Worm (Caenorhabditis elegans) whole organism, L1 larva: ENCODE data around the gene fbxb-105.

Source experiments
- C34B4.2 ChIP-seq: sonication (generic microtip); optimal IDR thresholded peaks from 2 replicates; lab custom pipeline; 2017; ENCODE audit warnings: mild to moderate bottlenecking, missing genetic modification characterization, missing compliant biosample characterization
- F16B12.6 ChIP-seq: fragments of 150-350 bp; optimal IDR thresholded peaks from 2 replicates; lab custom pipeline; 2014; ENCODE audit warnings: missing biosample characterization, missing genetic modification characterization
- Y116A8C.19 ChIP-seq: sonication (generic microtip); optimal IDR thresholded peaks from 2 replicates; lab custom pipeline; 2016; ENCODE audit warnings: missing compliant biosample characterization, missing genetic modification characterization, borderline replicate concordance
- blmp-1 ChIP-seq: fragments of 150-350 bp; optimal IDR thresholded peaks from 2 replicates; lab custom pipeline; 2014; ENCODE audit warnings: missing biosample characterization, missing genetic modification characterization
- ceh-82 ChIP-seq, 3 experiments: fragments of 150-350 bp in 1 of 3; sonication (generic microtip) in 2 of 3; optimal IDR thresholded peaks; 2 replicates each; lab custom pipeline; 2014 to 2017; ENCODE audit warnings: missing biosample characterization in 3 of 3, missing genetic modification characterization in 3 of 3
- ceh-88 ChIP-seq: fragments of 200-800 bp; sonication (Bioruptor generic); IDR thresholded peaks from 2 replicates; pipeline ENCODE4 v1.3.6; 2022; ENCODE audit warnings: missing genetic modification characterization, missing compliant biosample characterization
- dpl-1 ChIP-seq, 3 experiments: fragments of 150-350 bp in 2 of 3; sonication (generic microtip) in 1 of 3; optimal IDR thresholded peaks; 2 replicates each; lab custom pipeline; 2014 to 2017; ENCODE audit warnings: missing biosample characterization in 3 of 3, missing genetic modification characterization in 3 of 3, missing genetic modification reagents in 3 of 3
- dsc-1 ChIP-seq: sonication (generic microtip); optimal IDR thresholded peaks from 2 replicates; lab custom pipeline; 2016; ENCODE audit warnings: mild to moderate bottlenecking, missing genetic modification characterization, missing compliant biosample characterization
- elt-2 ChIP-seq: sonication (generic microtip); optimal IDR thresholded peaks from 2 replicates; lab custom pipeline; 2016; ENCODE audit warnings: missing genetic modification characterization, mild to moderate bottlenecking, inconsistent platforms, missing compliant biosample characterization, missing genetic modification reagents
- elt-3 ChIP-seq, 6 experiments: fragments of 150-350 bp in 1 of 6; sonication (generic microtip); optimal IDR thresholded peaks; 2 replicates each; lab custom pipeline; 2017 to 2018; ENCODE audit warnings: missing biosample characterization in 6 of 6, missing genetic modification characterization in 6 of 6, inconsistent platforms in 1 of 6
- fkh-10 ChIP-seq: sonication (generic microtip); optimal IDR thresholded peaks from 2 replicates; lab custom pipeline; 2017; ENCODE audit warnings: missing biosample characterization, missing genetic modification reagents, missing genetic modification characterization
- hlh-4 ChIP-seq: sonication (generic microtip); optimal IDR thresholded peaks from 2 replicates; lab custom pipeline; 2016; ENCODE audit warnings: mild to moderate bottlenecking, missing genetic modification characterization, missing compliant biosample characterization
- irx-1 ChIP-seq: sonication (generic microtip); optimal IDR thresholded peaks from 2 replicates; lab custom pipeline; 2016; ENCODE audit warnings: missing genetic modification characterization, missing compliant biosample characterization
- isw-1 ChIP-seq: fragments of 200-800 bp; sonication (Bioruptor generic); IDR thresholded peaks from 2 replicates; pipeline ENCODE4 v1.3.6; 2022; ENCODE audit warnings: missing genetic modification characterization, missing compliant biosample characterization
- lin-13 ChIP-seq: fragments of 150-350 bp; optimal IDR thresholded peaks from 2 replicates; lab custom pipeline; 2014; ENCODE audit warnings: missing biosample characterization, missing genetic modification reagents, missing genetic modification characterization
- lin-14 ChIP-seq: fragments of 200-800 bp; sonication (Bioruptor generic); optimal IDR thresholded peaks from 2 replicates; lab custom pipeline; 2018; ENCODE audit warnings: mild to moderate bottlenecking, missing genetic modification characterization, moderate library complexity, missing compliant biosample characterization
- mab-9 ChIP-seq: fragments of 200-800 bp; sonication (Bioruptor generic); IDR thresholded peaks from 2 replicates; pipeline ENCODE4 v1.3.6; 2022; ENCODE audit warnings: missing genetic modification reagents, missing genetic modification characterization, missing compliant biosample characterization
- mdl-1 ChIP-seq, 2 experiments: fragments of 150-350 bp; optimal IDR thresholded peaks; 2 replicates each; lab custom pipeline; 2014 to 2017; ENCODE audit warnings: missing biosample characterization in 2 of 2, missing genetic modification characterization in 2 of 2, inconsistent platforms in 1 of 2
- mep-1 ChIP-seq: fragments of 150-350 bp; optimal IDR thresholded peaks from 2 replicates; lab custom pipeline; 2014; ENCODE audit warnings: missing biosample characterization, missing genetic modification characterization
- nhr-11 ChIP-seq: fragments of 150-350 bp; optimal IDR thresholded peaks from 2 replicates; lab custom pipeline; 2014; ENCODE audit warnings: missing biosample characterization, missing genetic modification characterization
- nhr-12 ChIP-seq: sonication (generic microtip); optimal IDR thresholded peaks from 2 replicates; lab custom pipeline; 2017; ENCODE audit warnings: missing biosample characterization, missing genetic modification characterization
- nhr-19 ChIP-seq: fragments of 200-800 bp; sonication (Bioruptor generic); conservative IDR thresholded peaks from 2 replicates; pipeline ENCODE4 v1.3.6; 2022; ENCODE audit warnings: missing genetic modification characterization, missing compliant biosample characterization
- nhr-28 ChIP-seq: fragments of 150-350 bp; optimal IDR thresholded peaks from 2 replicates; lab custom pipeline; 2014; ENCODE audit warnings: missing biosample characterization, missing genetic modification characterization
- nhr-47 ChIP-seq: sonication (generic microtip); optimal IDR thresholded peaks from 2 replicates; lab custom pipeline; 2016; ENCODE audit warnings: mild to moderate bottlenecking, missing genetic modification characterization, moderate library complexity, missing compliant biosample characterization
- nhr-71 ChIP-seq: sonication (generic microtip); optimal IDR thresholded peaks from 2 replicates; lab custom pipeline; 2016; ENCODE audit warnings: mild to moderate bottlenecking, missing genetic modification characterization, moderate library complexity, missing compliant biosample characterization
- nhr-84 ChIP-seq: sonication (generic microtip); optimal IDR thresholded peaks from 2 replicates; lab custom pipeline; 2017; ENCODE audit warnings: missing biosample characterization, missing genetic modification characterization
- pqm-1 ChIP-seq: sonication (generic microtip); optimal IDR thresholded peaks from 3 replicates; lab custom pipeline; 2017; ENCODE audit warnings: missing biosample characterization, missing genetic modification characterization
- rnt-1 ChIP-seq: sonication (generic microtip); optimal IDR thresholded peaks from 2 replicates; lab custom pipeline; 2016; ENCODE audit warnings: mild to moderate bottlenecking, missing genetic modification characterization, moderate library complexity, missing compliant biosample characterization
- snu-23 ChIP-seq: sonication (generic microtip); optimal IDR thresholded peaks from 2 replicates; lab custom pipeline; 2016; ENCODE audit warnings: missing genetic modification characterization, missing compliant biosample characterization
- sptf-1 ChIP-seq: fragments of 150-350 bp; optimal IDR thresholded peaks from 2 replicates; lab custom pipeline; 2014; ENCODE audit warnings: missing biosample characterization, missing genetic modification characterization
- tlp-1 ChIP-seq: fragments of 150-350 bp; optimal IDR thresholded peaks from 2 replicates; lab custom pipeline; 2014; ENCODE audit warnings: missing biosample characterization, missing genetic modification characterization
- unc-130 ChIP-seq: fragments of 150-350 bp; optimal IDR thresholded peaks from 2 replicates; lab custom pipeline; 2017; ENCODE audit warnings: missing biosample characterization, missing genetic modification characterization, inconsistent platforms
- unc-30 ChIP-seq: sonication (generic microtip); optimal IDR thresholded peaks from 2 replicates; lab custom pipeline; 2017; ENCODE audit warnings: missing biosample characterization, missing genetic modification characterization
- zag-1 ChIP-seq: fragments of 150-350 bp; optimal IDR thresholded peaks from 2 replicates; lab custom pipeline; 2014; ENCODE audit warnings: missing biosample characterization, missing genetic modification characterization
- ztf-4 ChIP-seq: fragments of 150-350 bp; optimal IDR thresholded peaks from 2 replicates; lab custom pipeline; 2014; ENCODE audit warnings: missing biosample characterization, missing genetic modification characterization

fbxb-105 gene

DNA sequence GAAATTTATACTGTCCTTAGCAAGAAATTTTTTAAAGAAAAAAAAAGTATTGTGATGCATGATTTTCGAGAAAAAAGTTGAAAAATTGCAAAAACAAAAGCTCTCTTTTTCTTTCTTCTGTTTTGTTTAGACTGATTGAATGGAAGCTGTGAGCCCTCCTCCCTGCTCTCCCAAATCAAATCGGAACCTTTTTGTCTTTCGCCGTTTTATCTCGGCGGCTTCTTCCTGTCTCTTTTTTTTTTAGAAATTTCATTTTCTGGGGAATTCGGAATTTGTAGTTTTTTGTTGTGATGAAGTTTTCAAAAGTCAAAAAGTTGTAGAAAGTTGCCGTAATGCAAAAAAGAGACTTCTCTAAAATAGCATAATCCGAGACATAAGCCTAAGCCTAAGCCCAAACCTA, 40.0 kb downstream of the fbxb-105 start:
- TF ChIP-seq fkh-10 (GFP tag; lab: Kevin White, UChicago) (peak; percentile 63), lin-13 (GFP tag; lab: Kevin White, UChicago) (no peak), lin-14 (GFP tag; lab: Kevin White, UChicago) (peak; percentile 34), nhr-12 (tag; lab: Kevin White, UChicago) (no peak)

DNA sequence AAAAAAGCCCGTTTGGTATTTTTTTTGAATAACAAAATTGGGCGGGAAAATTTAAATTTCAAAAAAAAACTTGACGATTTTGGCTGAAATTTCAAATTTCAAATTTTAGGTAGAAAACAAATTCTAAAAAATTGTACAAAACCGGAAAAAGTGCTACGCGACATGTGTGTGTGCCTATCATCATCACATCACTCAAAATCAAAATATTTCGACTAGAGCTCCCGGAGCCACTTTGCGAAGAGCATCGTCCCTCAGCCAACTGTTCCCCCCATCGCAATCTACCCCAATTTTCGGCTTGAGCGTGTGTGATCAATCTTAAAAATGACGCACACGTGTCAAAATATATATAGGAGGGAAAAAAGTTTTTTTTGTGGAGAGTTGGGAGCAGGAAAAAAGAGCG, 43.9 kb downstream of the fbxb-105 start:
- peak; percentile 0 for TF ChIP-seq nhr-71 (tag; lab: Kevin White, UChicago)
- TF ChIP-seq nhr-28 (tag; lab: Kevin White, UChicago): no peak
- peak; percentile 33 for TF ChIP-seq lin-14 (GFP tag; lab: Kevin White, UChicago)
- peak; percentile 43 for TF ChIP-seq rnt-1 (tag; lab: Kevin White, UChicago)

ce11 chrII:2725561-2725960, 45.1 kb downstream of the fbxb-105 start, which contains the start of the genes T05A8.11 and nep-2:
Gene T05A8.11 (minus strand): TSS chrII:2725661.
Gene nep-2 (minus strand): TSS chrII:2725752.
- TF ChIP-seq tlp-1: no peak
- no peak for TF ChIP-seq nhr-19 (GFP tag; lab: Robert Waterston, UW)
- no peak for TF ChIP-seq nhr-11 (tag; lab: Kevin White, UChicago)
- TF ChIP-seq blmp-1 (tag; lab: Kevin White, UChicago): no peak
- TF ChIP-seq mdl-1 (tag; optimal IDR thresholded peaks at IDR 0.05; lab: Kevin White, UChicago): no peak
- TF ChIP-seq ceh-82 (tag; optimal IDR thresholded peaks at IDR 0.05; lab: Kevin White, UChicago): no peak
- TF ChIP-seq elt-2 (tag; lab: Kevin White, UChicago): no peak
- TF ChIP-seq elt-3 (tag; optimal IDR thresholded peaks at IDR 0.05; lab: Kevin White, UChicago): no peak
- no peak for TF ChIP-seq mep-1 (tag; lab: Kevin White, UChicago)
- TF ChIP-seq nhr-47 (tag; lab: Kevin White, UChicago): no peak
- TF ChIP-seq Y116A8C.19 (tag; lab: Kevin White, UChicago): no peak
- no peak for TF ChIP-seq ceh-88 (GFP tag; lab: Robert Waterston, UW)

ce11 chrII:2721992-2722391, 48.7 kb downstream of the fbxb-105 start:
- TF ChIP-seq C34B4.2 (tag; lab: Kevin White, UChicago) (no peak), mab-9 (no peak), F16B12.6 (tag; lab: Kevin White, UChicago) (no peak), dpl-1 (GFP tag; optimal IDR thresholded peaks at IDR 0.05; lab: Kevin White, UChicago) (no peak), unc-130 (no peak), lin-14 (GFP tag; lab: Kevin White, UChicago) (no peak), ceh-88 (GFP tag; lab: Robert Waterston, UW) (no peak), pqm-1 (tag; lab: Kevin White, UChicago) (no peak), rnt-1 (tag; lab: Kevin White, UChicago) (no peak), nhr-84 (no peak), unc-30 (tag; lab: Kevin White, UChicago) (no peak), ztf-4 (no peak), irx-1 (tag; lab: Kevin White, UChicago) (no peak), dsc-1 (tag; lab: Kevin White, UChicago) (no peak), snu-23 (GFP tag; lab: Kevin White, UChicago) (no peak), zag-1 (no peak), isw-1 (GFP tag; lab: Robert Waterston, UW) (no peak), hlh-4 (tag; lab: Kevin White, UChicago) (no peak), sptf-1 (tag; lab: Kevin White, UChicago) (no peak)
- TF ChIP-seq, all 84 proteins: peak for 0
